Worm (Caenorhabditis elegans) whole organism, midembryonic: Measurements from ENCODE around the gene lipl-5.
A peak's percentile ranks its signal among the peaks of the same experiment; 100 is the strongest.

Source experiments
- T22C8.4 ChIP-seq: fragments of 200-800 bp; sonication (Bioruptor generic); IDR thresholded peaks from 2 replicates; pipeline ENCODE4 v1.3.6; 2022; ENCODE audit warnings: missing genetic modification characterization, missing compliant biosample characterization
- cog-1 ChIP-seq: sonication (generic microtip); optimal IDR thresholded peaks from 2 replicates; lab custom pipeline; 2016; ENCODE audit warnings: missing genetic modification characterization, missing compliant biosample characterization
- flt-1 ChIP-seq: fragments of 200-800 bp; sonication (Bioruptor generic); IDR thresholded peaks from 2 replicates; pipeline ENCODE4 v1.3.6; 2022; ENCODE audit warnings: missing genetic modification characterization, missing compliant biosample characterization
- klf-2 ChIP-seq: fragments of 200-800 bp; sonication (Bioruptor generic); conservative IDR thresholded peaks from 2 replicates; pipeline ENCODE4 v1.3.6; 2022; ENCODE audit warnings: missing genetic modification reagents, missing genetic modification characterization, missing compliant biosample characterization
- med-1 ChIP-seq: sonication (generic microtip); optimal IDR thresholded peaks from 2 replicates; lab custom pipeline; 2017; ENCODE audit warnings: missing genetic modification characterization, mild to moderate bottlenecking, missing compliant biosample characterization, antibody characterized with exemption, missing genetic modification reagents; ENCODE audit not compliant: insufficient read depth
- ref-1 ChIP-seq: fragments of 200-800 bp; sonication (Bioruptor generic); conservative IDR thresholded peaks from 2 replicates; pipeline ENCODE4 v1.3.6; 2022; ENCODE audit warnings: missing genetic modification reagents, missing genetic modification characterization, missing compliant biosample characterization
- tab-1 ChIP-seq: fragments of 200-800 bp; sonication (Bioruptor generic); IDR thresholded peaks from 2 replicates; pipeline ENCODE4 v1.3.6; 2022; ENCODE audit warnings: missing genetic modification characterization, missing compliant biosample characterization
- ztf-23 ChIP-seq: fragments of 200-800 bp; sonication (Bioruptor generic); IDR thresholded peaks from 2 replicates; pipeline ENCODE4 v1.3.6; 2022; ENCODE audit warnings: missing genetic modification reagents, missing genetic modification characterization, missing compliant biosample characterization
- ztf-29 ChIP-seq: fragments of 200-800 bp; sonication (Bioruptor generic); IDR thresholded peaks from 2 replicates; pipeline ENCODE4 v1.3.6; 2022; ENCODE audit warnings: missing genetic modification reagents, missing genetic modification characterization, missing compliant biosample characterization

lipl-5 gene

ce11 chrV:385488-385887 lies at the start of gene lipl-5:
lipl-5 (plus strand) TSS chrV:385746.
- TF ChIP-seq T22C8.4 (GFP tag; lab: Robert Waterston, UW) (no peak), ztf-23 (GFP tag; lab: Robert Waterston, UW) (no peak), cog-1 (tag; lab: Kevin White, UChicago) (no peak), ztf-29 (GFP tag; lab: Robert Waterston, UW) (no peak), flt-1 (GFP tag; lab: Robert Waterston, UW) (no peak), klf-2 (GFP tag; lab: Robert Waterston, UW) (no peak), ref-1 (GFP tag; lab: Robert Waterston, UW) (no peak), tab-1 (no peak), med-1 (GFP tag; lab: Kevin White, UChicago) (no peak)

- TF ChIP-seq tab-1 = no peak
- no peak for TF ChIP-seq ztf-29 (GFP tag; lab: Robert Waterston, UW)
- TF ChIP-seq klf-2 (GFP tag; lab: Robert Waterston, UW) = no peak
- no peak for TF ChIP-seq ref-1 (GFP tag; lab: Robert Waterston, UW)
- TF ChIP-seq med-1 (GFP tag; lab: Kevin White, UChicago) = no peak
- no peak for TF ChIP-seq flt-1 (GFP tag; lab: Robert Waterston, UW)
- no peak for TF ChIP-seq T22C8.4 (GFP tag; lab: Robert Waterston, UW)
- TF ChIP-seq ztf-23 (GFP tag; lab: Robert Waterston, UW) = no peak
- no peak for TF ChIP-seq cog-1 (tag; lab: Kevin White, UChicago)
Observed at ce11 chrV:336350-336749, 49.2 kb upstream of the lipl-5 start, which contains the start of gene dmd-8. dmd-8 (minus strand) TSS chrV:336450.

- TF ChIP-seq ztf-23 (GFP tag; lab: Robert Waterston, UW) (no peak), tab-1 (no peak), ref-1 (GFP tag; lab: Robert Waterston, UW) (no peak), T22C8.4 (GFP tag; lab: Robert Waterston, UW) (no peak), cog-1 (tag; lab: Kevin White, UChicago) (no peak), ztf-29 (GFP tag; lab: Robert Waterston, UW) (no peak), klf-2 (GFP tag; lab: Robert Waterston, UW) (no peak), flt-1 (GFP tag; lab: Robert Waterston, UW) (no peak), med-1 (GFP tag; lab: Kevin White, UChicago) (no peak)
Observed at ce11 chrV:342346-342745, 43.2 kb upstream of the lipl-5 start.

- TF ChIP-seq flt-1 (GFP tag; lab: Robert Waterston, UW) (no peak), med-1 (GFP tag; lab: Kevin White, UChicago) (no peak), cog-1 (tag; lab: Kevin White, UChicago) (no peak), ztf-29 (GFP tag; lab: Robert Waterston, UW) (no peak), tab-1 (no peak), ref-1 (GFP tag; lab: Robert Waterston, UW) (no peak), klf-2 (GFP tag; lab: Robert Waterston, UW) (no peak), T22C8.4 (GFP tag; lab: Robert Waterston, UW) (no peak), ztf-23 (GFP tag; lab: Robert Waterston, UW) (no peak)
Observed at ce11 chrV:343128-343527, 42.4 kb upstream of the lipl-5 start, which contains the start of gene wago-10. wago-10 (plus strand) TSS chrV:343428.

- TF ChIP-seq ztf-23 (GFP tag; lab: Robert Waterston, UW) (no peak), flt-1 (GFP tag; lab: Robert Waterston, UW) (no peak), klf-2 (GFP tag; lab: Robert Waterston, UW) (no peak), ref-1 (GFP tag; lab: Robert Waterston, UW) (no peak), ztf-29 (GFP tag; lab: Robert Waterston, UW) (no peak), med-1 (GFP tag; lab: Kevin White, UChicago) (no peak), T22C8.4 (GFP tag; lab: Robert Waterston, UW) (no peak), cog-1 (tag; lab: Kevin White, UChicago) (no peak), tab-1 (no peak)
Observed at ce11 chrV:343546-343945, 42.0 kb upstream of the lipl-5 start.

- no peak for TF ChIP-seq med-1 (GFP tag; lab: Kevin White, UChicago)
- TF ChIP-seq klf-2 (GFP tag; lab: Robert Waterston, UW) = no peak
- TF ChIP-seq ztf-29 (GFP tag; lab: Robert Waterston, UW) = no peak
- no peak for TF ChIP-seq tab-1
- no peak for TF ChIP-seq T22C8.4 (GFP tag; lab: Robert Waterston, UW)
- no peak for TF ChIP-seq ref-1 (GFP tag; lab: Robert Waterston, UW)
- TF ChIP-seq cog-1 (tag; lab: Kevin White, UChicago) = no peak
- no peak for TF ChIP-seq ztf-23 (GFP tag; lab: Robert Waterston, UW)
- no peak for TF ChIP-seq flt-1 (GFP tag; lab: Robert Waterston, UW)
Observed at ce11 chrV:346005-346404, 39.5 kb upstream of the lipl-5 start.

ce11 chrV:347561-348345 lies 37.8 kb upstream of the lipl-5 start:
- TF ChIP-seq T22C8.4 (GFP tag; lab: Robert Waterston, UW) (no peak), med-1 (GFP tag; lab: Kevin White, UChicago) (no peak), cog-1 (tag; lab: Kevin White, UChicago) (no peak), ref-1 (GFP tag; lab: Robert Waterston, UW) (no peak), tab-1 (no peak), ztf-29 (GFP tag; lab: Robert Waterston, UW) (no peak), klf-2 (GFP tag; lab: Robert Waterston, UW) (no peak), ztf-23 (GFP tag; lab: Robert Waterston, UW) (no peak)

ce11 chrV:349054-349453 lies 36.5 kb upstream of the lipl-5 start, which contains the start of gene atg-9:
atg-9 (plus strand) TSS chrV:349385.
- TF ChIP-seq klf-2 (GFP tag; lab: Robert Waterston, UW) (no peak), T22C8.4 (GFP tag; lab: Robert Waterston, UW) (peak; percentile 58; the same call in 1 of the 2 replicates), flt-1 (GFP tag; lab: Robert Waterston, UW) (0 out of 2 replicates have a peak, but pooled peaks have one; percentile 54), med-1 (GFP tag; lab: Kevin White, UChicago) (no peak), ztf-23 (GFP tag; lab: Robert Waterston, UW) (no peak)
